Worm (Caenorhabditis elegans): ENCODE data around the gene rab-6.1.

- TF ChIP-seq flt-1 (GFP tag; IDR thresholded peaks at IDR 0.05) (no peak), T22C8.4 (GFP tag; IDR thresholded peaks at IDR 0.05) (no peak), ztf-29 (GFP tag; IDR thresholded peaks at IDR 0.05) (no peak), med-1 (GFP tag; optimal IDR thresholded peaks at IDR 0.05; ENCODE audit: insufficient read depth) (no peak), ztf-23 (GFP tag; IDR thresholded peaks at IDR 0.05) (no peak), cog-1 (tag; optimal IDR thresholded peaks at IDR 0.05) (no peak)
These were observed 21.9 kb downstream of the rab-6.1 start for ce11 chrIII:8983811-8984210.

All from whole organism, midembryonic.